Worm (Caenorhabditis elegans) whole organism, L4/young adult: ENCODE data around the gene cku-70.

Experiments used
- W03F9.2 ChIP-seq: fragments of 150-350 bp; optimal IDR thresholded peaks from 2 replicates; lab custom pipeline; 2014; ENCODE audit warnings: missing biosample characterization, missing genetic modification characterization
- dao-5 ChIP-seq: sonication (generic microtip); optimal IDR thresholded peaks from 2 replicates; lab custom pipeline; 2016; ENCODE audit warnings: missing genotype, missing genetic modification characterization, moderate library complexity, missing compliant biosample characterization
- him-1 ChIP-seq: sonication (generic microtip); optimal IDR thresholded peaks from 2 replicates; lab custom pipeline; 2016; ENCODE audit warnings: missing genotype, missing genetic modification reagents, missing genetic modification characterization, missing compliant biosample characterization

The cku-70 gene

ce11 chrIII:11149254-11149876 lies 5.3 kb upstream of the cku-70 start:
- TF ChIP-seq W03F9.2 (tag; lab: Kevin White, UChicago): no peak
- TF ChIP-seq dao-5: no peak
- no peak for TF ChIP-seq him-1 (tag; lab: Kevin White, UChicago)

DNA sequence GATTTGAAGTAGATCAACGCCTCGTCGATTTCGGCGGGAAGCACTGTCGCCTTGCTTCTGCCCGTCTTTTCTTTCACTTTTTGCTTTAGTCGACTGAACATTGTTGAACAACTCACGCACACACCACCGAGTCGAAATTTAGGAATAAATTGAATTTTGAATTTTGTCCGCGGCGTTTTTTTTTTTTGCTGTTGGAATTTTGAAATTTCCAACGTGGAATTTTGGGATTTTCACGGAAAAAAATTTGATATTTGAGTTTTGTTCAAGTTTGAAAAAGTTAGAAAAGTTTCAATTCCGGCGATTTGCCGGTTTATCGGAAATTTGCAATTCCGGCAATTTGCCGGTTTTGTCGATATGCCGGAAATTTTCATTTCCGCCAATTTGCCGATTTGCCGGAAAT lies 2.5 kb downstream of the cku-70 start, which contains the start of gene Y47D3A.31:
Gene Y47D3A.31 (minus strand): TSS at position 101 of the 400 bp plus-strand sequence.
- TF ChIP-seq W03F9.2 (tag; lab: Kevin White, UChicago): no peak
- no peak for TF ChIP-seq him-1 (tag; lab: Kevin White, UChicago)
- no peak for TF ChIP-seq dao-5

- no peak for TF ChIP-seq dao-5
- TF ChIP-seq him-1 (tag; lab: Kevin White, UChicago): no peak
- no peak for TF ChIP-seq W03F9.2 (tag; lab: Kevin White, UChicago)
Measured at ce11 chrIII:11157916-11158315, 3.3 kb downstream of the cku-70 start.

DNA sequence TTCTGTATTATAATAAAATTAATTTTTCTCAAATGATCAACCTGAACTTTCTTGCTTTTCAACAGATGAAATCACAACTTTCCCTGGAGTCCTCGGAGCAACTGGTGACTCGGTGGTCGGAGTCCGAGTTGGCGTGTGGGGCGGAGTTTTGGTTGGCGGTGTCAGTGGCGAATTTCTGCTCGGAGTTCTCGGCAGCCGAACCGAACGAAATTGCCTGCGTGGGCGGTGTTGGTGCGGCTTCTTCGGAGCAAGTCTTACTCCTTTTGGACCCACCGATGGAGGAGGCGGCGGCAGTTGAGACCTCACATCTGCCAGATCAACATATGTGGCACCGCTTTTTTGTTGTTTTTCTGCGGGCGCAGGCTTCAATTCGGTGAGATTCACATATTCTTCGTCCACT lies 15.1 kb downstream of the cku-70 start:
- TF ChIP-seq W03F9.2 (tag; lab: Kevin White, UChicago): no peak
- no peak for TF ChIP-seq dao-5
- no peak for TF ChIP-seq him-1 (tag; lab: Kevin White, UChicago)

DNA sequence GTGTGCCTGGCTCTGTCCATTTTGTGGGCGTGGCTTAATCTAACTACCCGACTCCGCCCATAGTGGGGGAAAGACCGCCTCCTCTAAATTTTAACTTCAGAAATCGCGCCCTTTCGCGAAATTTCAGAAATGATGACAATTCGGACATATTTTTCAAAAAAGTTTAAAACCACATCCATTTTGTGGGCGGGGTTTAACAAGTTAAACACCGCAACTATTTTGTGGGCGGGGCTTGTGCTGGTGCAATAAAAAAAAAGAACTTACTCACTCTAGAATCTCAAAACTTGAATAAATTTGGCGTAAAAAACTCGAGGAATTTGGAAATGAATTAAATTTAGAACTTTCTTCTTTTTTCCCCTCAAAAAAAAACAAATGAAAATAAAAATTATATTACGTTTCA lies 15.9 kb downstream of the cku-70 start:
- no peak for TF ChIP-seq dao-5
- TF ChIP-seq W03F9.2 (tag; lab: Kevin White, UChicago): no peak
- TF ChIP-seq him-1 (tag; lab: Kevin White, UChicago): no peak

DNA sequence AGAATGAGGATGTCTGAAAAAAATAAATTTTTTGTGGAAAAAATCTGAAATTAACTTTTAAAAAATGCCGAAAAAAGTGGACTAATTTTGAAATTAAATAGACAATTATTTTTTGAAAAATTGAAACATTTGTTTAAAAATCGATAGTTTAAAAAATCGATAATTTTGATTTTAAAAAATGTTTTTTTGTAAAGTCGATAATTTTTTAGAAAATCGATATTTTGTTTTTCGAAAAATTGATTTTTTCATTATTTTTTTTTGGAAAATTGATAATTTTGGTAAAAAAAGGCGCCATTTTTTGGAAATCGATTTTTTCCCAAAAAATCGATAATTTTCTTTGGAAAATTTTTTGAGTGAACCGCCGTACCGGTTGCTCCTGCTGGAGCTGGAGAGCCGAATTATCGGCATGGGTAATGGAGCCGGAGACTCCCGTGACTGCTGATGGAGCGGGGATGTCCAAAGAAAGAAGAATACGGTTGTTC lies 17.6 kb downstream of the cku-70 start:
- TF ChIP-seq W03F9.2 (tag; lab: Kevin White, UChicago) (no peak), dao-5 (no peak), him-1 (tag; lab: Kevin White, UChicago) (no peak)

DNA sequence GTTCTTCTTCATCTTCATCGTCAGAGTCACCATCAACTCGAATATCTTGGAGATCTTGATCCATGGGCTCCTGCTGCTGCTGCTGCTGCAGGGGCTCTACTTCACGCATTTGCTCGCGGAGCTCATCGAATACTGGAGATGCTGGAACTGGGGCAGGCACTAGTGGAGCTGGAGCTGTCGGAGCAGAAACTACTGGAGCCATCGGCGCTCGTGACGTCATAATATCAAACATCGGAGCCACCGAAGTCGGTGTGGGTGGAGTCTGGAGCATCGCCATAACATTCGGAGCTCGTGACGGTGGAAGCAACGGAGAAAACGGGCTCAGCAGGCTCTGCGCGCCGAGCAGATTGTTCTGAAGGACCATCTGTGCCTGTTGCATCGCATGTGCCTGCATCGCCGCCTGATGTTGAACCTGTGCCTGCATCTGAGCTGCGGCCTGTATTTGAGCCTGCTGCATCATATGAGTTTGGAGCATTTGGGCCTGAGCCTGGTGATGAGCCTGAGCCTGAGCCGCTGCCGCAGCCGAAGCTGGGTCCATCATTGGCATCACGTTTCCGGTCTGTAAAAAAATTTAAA lies 21.1 kb downstream of the cku-70 start:
- TF ChIP-seq dao-5 (no peak), W03F9.2 (tag; lab: Kevin White, UChicago) (no peak), him-1 (tag; lab: Kevin White, UChicago) (no peak)

- TF ChIP-seq him-1 (tag; lab: Kevin White, UChicago) (peak; percentile 51), dao-5 (peak; percentile 35), W03F9.2 (tag; lab: Kevin White, UChicago) (no peak)
Measured at ce11 chrIII:11185483-11186115, 31.0 kb downstream of the cku-70 start.

DNA sequence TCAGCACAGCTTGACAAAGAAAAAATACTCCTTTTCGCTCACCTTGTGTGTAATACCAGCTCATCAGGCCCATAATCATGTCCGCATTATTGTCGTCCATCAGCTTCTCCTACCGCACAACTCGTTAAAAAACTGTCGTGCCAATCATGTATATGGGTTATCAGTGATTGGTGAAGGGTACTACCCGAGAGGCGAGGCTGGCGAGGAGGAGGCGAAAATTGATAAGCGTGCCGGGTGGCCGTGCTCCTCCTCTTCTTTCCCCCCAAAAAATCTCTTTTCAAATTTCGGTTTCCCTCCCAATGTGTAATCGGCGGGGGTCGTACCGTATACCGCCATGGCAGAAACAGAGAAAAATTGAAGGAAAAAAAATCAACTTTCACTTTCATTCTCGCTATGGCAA lies 33.5 kb downstream of the cku-70 start:
- TF ChIP-seq W03F9.2 (tag; lab: Kevin White, UChicago) (no peak), dao-5 (no peak)

DNA sequence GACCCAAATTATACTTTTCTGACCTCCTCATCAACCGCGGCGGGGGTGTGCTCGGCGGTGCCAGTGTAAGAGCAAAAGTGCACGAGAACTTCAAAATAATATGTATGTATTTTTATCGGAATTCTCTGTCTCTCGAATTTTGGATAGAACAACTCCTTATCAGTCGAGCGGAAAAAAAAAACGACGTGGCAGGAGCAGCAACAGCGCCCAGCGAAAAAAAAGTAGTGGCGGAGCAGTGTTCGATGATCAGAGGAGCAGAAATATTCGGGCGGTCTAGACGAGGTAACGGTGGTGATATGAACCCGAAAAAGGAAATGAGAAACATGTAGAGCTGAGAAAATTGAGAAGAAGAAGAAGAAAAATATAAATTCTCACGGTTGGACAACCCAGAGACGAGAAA lies 38.6 kb downstream of the cku-70 start:
- TF ChIP-seq him-1 (tag; lab: Kevin White, UChicago) (no peak), dao-5 (no peak)

ce11 chrIII:11194123-11194522 lies 39.5 kb downstream of the cku-70 start:
- no peak for TF ChIP-seq W03F9.2 (tag; lab: Kevin White, UChicago)
- no peak for TF ChIP-seq him-1 (tag; lab: Kevin White, UChicago)
- TF ChIP-seq dao-5: no peak

DNA sequence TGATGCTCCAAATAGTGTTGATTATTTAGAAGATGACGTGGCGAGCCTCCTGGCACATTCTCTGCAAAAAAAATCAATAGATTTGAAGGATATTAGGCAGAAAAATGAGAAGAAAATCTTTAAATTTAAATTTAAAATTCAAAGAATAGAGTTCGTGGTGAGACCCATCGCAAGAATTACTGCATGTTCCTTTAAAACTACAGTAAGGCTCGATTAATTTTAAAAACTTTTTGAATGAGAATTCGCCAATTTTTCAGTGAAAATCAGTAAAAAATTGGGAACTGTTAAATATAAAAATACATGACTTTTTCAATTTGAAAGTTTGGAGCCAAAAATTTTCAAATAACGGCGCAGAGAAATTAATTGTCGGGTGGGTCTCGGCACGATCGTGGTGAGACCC lies 40.5 kb downstream of the cku-70 start, which contains the start of gene tra-1:
Gene tra-1 (minus strand): TSS at position 62 of the 400 bp plus-strand sequence.
- TF ChIP-seq dao-5 (no peak), him-1 (tag; lab: Kevin White, UChicago) (no peak), W03F9.2 (tag; lab: Kevin White, UChicago) (no peak)

DNA sequence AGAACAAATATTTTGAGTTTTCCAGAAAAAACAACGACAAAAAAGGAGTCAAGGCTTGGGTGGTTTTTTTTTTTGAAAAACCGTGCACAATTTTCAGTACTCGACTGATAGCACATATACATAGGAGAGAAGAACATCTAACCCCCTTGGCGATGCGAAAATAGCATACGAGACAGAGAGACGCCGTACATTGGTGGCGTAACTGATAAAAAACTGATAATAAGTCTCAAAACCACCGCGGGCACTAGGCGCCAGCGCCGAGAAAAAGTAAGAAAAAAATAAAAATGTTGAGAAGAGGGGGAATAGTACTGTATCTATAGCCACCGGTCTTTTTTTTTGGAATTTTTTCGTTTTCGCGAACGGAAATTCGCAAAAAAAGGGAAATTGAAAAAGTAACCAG lies 40.9 kb downstream of the cku-70 start:
- TF ChIP-seq dao-5: no peak
- no peak for TF ChIP-seq him-1 (tag; lab: Kevin White, UChicago)
- no peak for TF ChIP-seq W03F9.2 (tag; lab: Kevin White, UChicago)

ce11 chrIII:11197327-11197726 lies 42.7 kb downstream of the cku-70 start:
- no peak for TF ChIP-seq W03F9.2 (tag; lab: Kevin White, UChicago)
- TF ChIP-seq him-1 (tag; lab: Kevin White, UChicago): no peak
- no peak for TF ChIP-seq dao-5
